Fruit fly (Drosophila melanogaster) whole organism, embryonic: Measurements from ENCODE around the gene Arv1.

Source experiments
- Aef1 ChIP-seq: fragments of 200-800 bp; sonication (Bioruptor generic); IDR thresholded peaks from 3 replicates; pipeline ENCODE4 v1.3.6; 2022; ENCODE audit warnings: missing biosample characterization, missing genetic modification characterization
- CG10147 ChIP-seq: fragments of 200-800 bp; sonication (Bioruptor generic); optimal IDR thresholded peaks from 2 replicates; lab custom pipeline; 2019; ENCODE audit warnings: missing biosample characterization, mild to moderate bottlenecking, missing genetic modification characterization, moderate library complexity
- CG11695 ChIP-seq: fragments of 200-800 bp; sonication (Bioruptor generic); IDR thresholded peaks from 3 replicates; pipeline ENCODE4 v1.3.6; 2022; ENCODE audit warnings: missing biosample characterization, missing genetic modification characterization
- CG12219 ChIP-seq: fragments of 200-800 bp; sonication (Bioruptor generic); optimal IDR thresholded peaks from 3 replicates; lab custom pipeline; 2018; ENCODE audit warnings: missing biosample characterization, mild to moderate bottlenecking, missing genetic modification characterization
- CG13775 ChIP-seq: fragments of 200-800 bp; sonication (Bioruptor generic); optimal IDR thresholded peaks from 3 replicates; lab custom pipeline; 2017; ENCODE audit warnings: missing biosample characterization, mild to moderate bottlenecking, missing genetic modification characterization
- CG1603 ChIP-seq: fragments of 200-800 bp; sonication (Bioruptor generic); optimal IDR thresholded peaks from 2 replicates; lab custom pipeline; 2019; ENCODE audit warnings: missing biosample characterization, mild to moderate bottlenecking, missing genetic modification characterization, moderate library complexity
- CG2875 ChIP-seq: fragments of 200-800 bp; sonication (Bioruptor generic); optimal IDR thresholded peaks from 2 replicates; lab custom pipeline; 2017; ENCODE audit warnings: missing biosample characterization, mild to moderate bottlenecking, missing genetic modification characterization, missing genetic modification reagents
- CG30403 ChIP-seq: fragments of 200-800 bp; sonication (Bioruptor generic); optimal IDR thresholded peaks from 3 replicates; lab custom pipeline; 2016; ENCODE audit warnings: missing biosample characterization, missing genetic modification characterization
- CG3163 ChIP-seq: fragments of 200-800 bp; sonication (Bioruptor generic); optimal IDR thresholded peaks from 3 replicates; lab custom pipeline; 2016; ENCODE audit warnings: missing biosample characterization, missing genetic modification characterization
- CG34422 ChIP-seq: fragments of 200-800 bp; sonication (Bioruptor generic); IDR thresholded peaks from 3 replicates; pipeline ENCODE4 v1.3.6; 2022; ENCODE audit warnings: missing biosample characterization, missing genetic modification characterization
- CG5245 ChIP-seq: fragments of 200-800 bp; sonication (Bioruptor generic); optimal IDR thresholded peaks from 3 replicates; lab custom pipeline; 2016; ENCODE audit warnings: missing biosample characterization, missing genetic modification characterization
- CG6765 ChIP-seq: fragments of 200-800 bp; sonication (Bioruptor generic); optimal IDR thresholded peaks from 3 replicates; lab custom pipeline; 2017; ENCODE audit warnings: missing biosample characterization, mild to moderate bottlenecking, missing genetic modification characterization
- CG9215 ChIP-seq: fragments of 200-800 bp; sonication (Bioruptor generic); IDR thresholded peaks from 2 replicates; pipeline ENCODE4 v1.3.6; 2022; ENCODE audit warnings: missing biosample characterization, missing genetic modification characterization
- CTCF ChIP-seq: fragments of 200-800 bp; sonication (Bioruptor generic); optimal IDR thresholded peaks from 2 replicates; lab custom pipeline; 2017; ENCODE audit warnings: missing biosample characterization, mild to moderate bottlenecking, missing genetic modification characterization, moderate library complexity
- CkIIα-i1 ChIP-seq: fragments of 200-800 bp; sonication (Bioruptor generic); IDR thresholded peaks from 2 replicates; pipeline ENCODE4 v1.3.6; 2022; ENCODE audit warnings: missing biosample characterization, missing genetic modification characterization
- Deaf1 ChIP-seq: fragments of 200-800 bp; optimal IDR thresholded peaks from 3 replicates; lab custom pipeline; 2019; ENCODE audit warnings: missing biosample characterization, mild to moderate bottlenecking, missing genetic modification characterization, moderate library complexity
- ERR ChIP-seq: fragments of 200-800 bp; sonication (Bioruptor generic); optimal IDR thresholded peaks from 2 replicates; lab custom pipeline; 2016; ENCODE audit warnings: missing biosample characterization, missing genetic modification characterization
- GATAe ChIP-seq: fragments of 200-800 bp; sonication (Bioruptor generic); conservative IDR thresholded peaks from 2 replicates; pipeline ENCODE4 v1.3.6; 2022; ENCODE audit warnings: missing biosample characterization, missing genetic modification characterization
- Hey ChIP-seq: fragments of 200-800 bp; sonication (Bioruptor generic); optimal IDR thresholded peaks from 3 replicates; lab custom pipeline; 2018; ENCODE audit warnings: missing biosample characterization, mild to moderate bottlenecking, missing genetic modification characterization
- Hr3 ChIP-seq: fragments of 200-800 bp; sonication (Bioruptor generic); optimal IDR thresholded peaks from 3 replicates; lab custom pipeline; 2016; ENCODE audit warnings: missing biosample characterization, missing genetic modification characterization
- Jarid2 ChIP-seq: fragments of 200-800 bp; sonication (Bioruptor generic); optimal IDR thresholded peaks from 3 replicates; lab custom pipeline; 2017; ENCODE audit warnings: mild to moderate bottlenecking, missing biosample characterization, missing genetic modification reagents, missing genetic modification characterization
- Mes4 ChIP-seq: fragments of 200-800 bp; sonication (Bioruptor generic); optimal IDR thresholded peaks from 2 replicates; lab custom pipeline; 2016; ENCODE audit warnings: missing biosample characterization, missing genetic modification characterization
- Myb ChIP-seq: fragments of 200-800 bp; sonication (Bioruptor generic); optimal IDR thresholded peaks from 2 replicates; lab custom pipeline; 2016; ENCODE audit warnings: missing biosample characterization, missing genetic modification characterization
- Nf-YB ChIP-seq: fragments of 200-800 bp; sonication (Bioruptor generic); optimal IDR thresholded peaks from 3 replicates; lab custom pipeline; 2019; ENCODE audit warnings: missing biosample characterization, mild to moderate bottlenecking, missing genetic modification characterization, moderate library complexity
- Rx ChIP-seq: fragments of 200-800 bp; sonication (Bioruptor generic); IDR thresholded peaks from 2 replicates; pipeline ENCODE4 v1.3.6; 2022; ENCODE audit warnings: missing biosample characterization, missing genetic modification characterization
- Sry-δ ChIP-seq: fragments of 200-800 bp; sonication (Bioruptor generic); optimal IDR thresholded peaks from 2 replicates; lab custom pipeline; 2016; ENCODE audit warnings: missing biosample characterization, missing genetic modification characterization
- Stat92E ChIP-seq, 3 experiments: fragments of >200 bp in 2 of 3; fragments of 200-800 bp in 1 of 3; sonication (Bioruptor generic) in 1 of 3; optimal IDR thresholded peaks; 2 replicates each; lab custom pipeline; 2017 to 2019; ENCODE audit warnings: missing biosample characterization in 3 of 3, missing genetic modification characterization in 3 of 3, mild to moderate bottlenecking in 1 of 3, moderate library complexity in 1 of 3
- Taf1 ChIP-seq: fragments of 200-800 bp; sonication (Bioruptor generic); IDR thresholded peaks from 2 replicates; pipeline ENCODE4 v1.3.6; 2022; ENCODE audit warnings: missing biosample characterization, missing genetic modification characterization
- ash1 ChIP-seq: fragments of 200-800 bp; sonication (Bioruptor generic); optimal IDR thresholded peaks from 2 replicates; lab custom pipeline; 2018; ENCODE audit warnings: missing biosample characterization, mild to moderate bottlenecking, missing genetic modification characterization
- ato ChIP-seq: fragments of 200-800 bp; sonication (Bioruptor generic); IDR thresholded peaks from 2 replicates; pipeline ENCODE4 v1.3.6; 2022; ENCODE audit warnings: missing biosample characterization, missing genetic modification characterization; ENCODE audit not compliant: partially characterized antibody
- bigmax ChIP-seq: fragments of 200-800 bp; sonication (Bioruptor generic); optimal IDR thresholded peaks from 2 replicates; lab custom pipeline; 2018; ENCODE audit warnings: missing biosample characterization, mild to moderate bottlenecking, missing genetic modification characterization
- caup ChIP-seq: fragments of 200-800 bp; sonication (Bioruptor generic); optimal IDR thresholded peaks from 3 replicates; lab custom pipeline; 2017; ENCODE audit warnings: missing biosample characterization, mild to moderate bottlenecking, missing genetic modification characterization, moderate library complexity; ENCODE audit not compliant: severe bottlenecking
- cwo ChIP-seq: fragments of 200-800 bp; sonication (Bioruptor generic); optimal IDR thresholded peaks from 3 replicates; lab custom pipeline; 2017; ENCODE audit warnings: missing biosample characterization, missing genetic modification characterization, mild to moderate bottlenecking, moderate library complexity, missing genetic modification reagents
- disco-r ChIP-seq: fragments of 200-800 bp; sonication (Bioruptor generic); optimal IDR thresholded peaks from 2 replicates; lab custom pipeline; 2016; ENCODE audit warnings: missing biosample characterization, missing genetic modification characterization
- ind ChIP-seq: fragments of 200-800 bp; sonication (Bioruptor generic); optimal IDR thresholded peaks from 3 replicates; lab custom pipeline; 2016; ENCODE audit warnings: missing biosample characterization, missing genetic modification characterization
- ken ChIP-seq: fragments of 200-800 bp; sonication (Bioruptor generic); IDR thresholded peaks from 3 replicates; pipeline ENCODE4 v1.3.6; 2022; ENCODE audit warnings: missing biosample characterization, missing genetic modification characterization
- knrl ChIP-seq: fragments of 200-800 bp; sonication (Bioruptor generic); IDR thresholded peaks from 3 replicates; pipeline ENCODE4 v1.3.6; 2022; ENCODE audit warnings: missing biosample characterization, missing genetic modification characterization; ENCODE audit not compliant: partially characterized antibody
- pfk ChIP-seq: fragments of 200-800 bp; sonication (Bioruptor generic); optimal IDR thresholded peaks from 2 replicates; lab custom pipeline; 2018; ENCODE audit warnings: missing biosample characterization, mild to moderate bottlenecking, missing genetic modification characterization, moderate library complexity
- ranshi ChIP-seq: fragments of 200-800 bp; sonication (Bioruptor generic); IDR thresholded peaks from 2 replicates; pipeline ENCODE4 v1.3.6; 2022; ENCODE audit warnings: missing biosample characterization, missing genetic modification characterization
- sc ChIP-seq, 3 experiments: fragments of >200 bp in 2 of 3; fragments of 200-800 bp in 1 of 3; sonication (Bioruptor generic) in 1 of 3; optimal IDR thresholded peaks; 2 replicates in 2 of 3; 3 replicates in 1 of 3; lab custom pipeline; 2017; ENCODE audit warnings: mild to moderate bottlenecking in 1 of 3, missing biosample characterization in 1 of 3, missing genetic modification characterization in 1 of 3, missing genetic modification reagents in 1 of 3
- sens-2 ChIP-seq: fragments of 200-800 bp; sonication (Bioruptor generic); IDR thresholded peaks from 2 replicates; pipeline ENCODE4 v1.3.6; 2022; ENCODE audit warnings: missing biosample characterization, missing genetic modification characterization
- stwl ChIP-seq: fragments of 200-800 bp; sonication (Bioruptor generic); optimal IDR thresholded peaks from 3 replicates; lab custom pipeline; 2018; ENCODE audit warnings: missing biosample characterization, mild to moderate bottlenecking, missing genetic modification characterization, moderate library complexity
- unc-4 ChIP-seq: fragments of 200-800 bp; sonication (Bioruptor generic); IDR thresholded peaks from 2 replicates; pipeline ENCODE4 v1.3.6; 2022; ENCODE audit warnings: missing biosample characterization, missing genetic modification characterization; ENCODE audit not compliant: partially characterized antibody
- vvl ChIP-seq: fragments of 200-800 bp; sonication (Bioruptor generic); IDR thresholded peaks from 2 replicates; pipeline ENCODE4 v1.3.6; 2022; ENCODE audit warnings: missing biosample characterization, missing genetic modification characterization

The Arv1 gene

dm6 chr3L:21483837-21484236 lies 45.3 kb downstream of the Arv1 start (continued):
- TF ChIP-seq sc (optimal IDR thresholded peaks at IDR 0.05; lab: Kevin White, UChicago) (no peak), sc (GFP tag; optimal IDR thresholded peaks at IDR 0.05; lab: Kevin White, UChicago) (no peak), Nf-YB (GFP tag; lab: Kevin White, UChicago) (peak; percentile 26), cwo (GFP tag; lab: Kevin White, UChicago) (no peak), Sry-δ (peak; percentile 49), CG13775 (no peak), CG1603 (tag; lab: Kevin White, UChicago) (peak; percentile 63), GATAe (GFP tag; lab: Robert Waterston, UW) (no peak), CG30403 (GFP tag; lab: Kevin White, UChicago) (peak; percentile 27), knrl (GFP tag; lab: Robert Waterston, UW) (peak; percentile 50; the same call in 1 of the 3 replicates), Aef1 (no peak), Hr3 (GFP tag; lab: Kevin White, UChicago) (no peak), Mes4 (GFP tag; lab: Kevin White, UChicago) (no peak), CTCF (GFP tag; lab: Kevin White, UChicago) (peak; percentile 96), Hey (tag; lab: Kevin White, UChicago) (no peak), CG34422 (no peak; the same call in 2 of the 3 replicates), ERR (GFP tag; lab: Kevin White, UChicago) (peak; percentile 36), CG5245 (GFP tag; lab: Kevin White, UChicago) (no peak), sens-2 (GFP tag; lab: Robert Waterston, UW) (no peak), unc-4 (GFP tag; lab: Robert Waterston, UW) (no peak), ash1 (no peak), CG12219 (no peak), CG2875 (GFP tag; lab: Kevin White, UChicago) (no peak), ind (GFP tag; lab: Kevin White, UChicago) (no peak), vvl (peak; percentile 99), caup (no peak), ranshi (GFP tag; lab: Robert Waterston, UW) (no peak), CG3163 (peak; percentile 87), CG11695 (no peak), CG10147 (GFP tag; lab: Kevin White, UChicago) (peak; percentile 38), bigmax (peak; percentile 9), Taf1 (GFP tag; lab: Robert Waterston, UW) (no peak), disco-r (GFP tag; lab: Kevin White, UChicago) (no peak), pfk (peak; percentile 76), Deaf1 (no peak), Rx (GFP tag; lab: Robert Waterston, UW) (no peak), CG9215 (GFP tag; lab: Robert Waterston, UW) (no peak), Stat92E (GFP tag; optimal IDR thresholded peaks at IDR 0.05; lab: Kevin White, UChicago) (peak in 1 of 3 experiments; percentile 26), CkIIα-i1 (GFP tag; lab: Robert Waterston, UW) (no peak), Jarid2 (GFP tag; lab: Kevin White, UChicago) (no peak), CG6765 (GFP tag; lab: Kevin White, UChicago) (no peak), ken (GFP tag; lab: Robert Waterston, UW) (no peak), Myb (GFP tag; lab: Kevin White, UChicago) (peak; percentile 80), ato (GFP tag; lab: Robert Waterston, UW) (no peak), stwl (tag; lab: Kevin White, UChicago) (no peak)
